Worm (Caenorhabditis elegans) whole organism, mixed stage, embryonic: ENCODE measurements around the gene chmp-7.

ENCODE experiments used
- blmp-1 ChIP-seq: fragments of 150-350 bp; optimal IDR thresholded peaks from 2 replicates; lab custom pipeline; 2014; ENCODE audit warnings: missing biosample characterization, missing genetic modification characterization
- drap-1 ChIP-seq: fragments of 200-800 bp; sonication (Bioruptor generic); optimal IDR thresholded peaks from 3 replicates; lab custom pipeline; 2018; ENCODE audit warnings: mild to moderate bottlenecking, missing genetic modification characterization, missing compliant biosample characterization
- elt-1 ChIP-seq: sonication (generic microtip); optimal IDR thresholded peaks from 2 replicates; lab custom pipeline; 2017; ENCODE audit warnings: missing genetic modification characterization, mild to moderate bottlenecking, missing compliant biosample characterization, antibody characterized with exemption, moderate library complexity, borderline replicate concordance; ENCODE audit not compliant: insufficient read depth
- elt-3 ChIP-seq: fragments of 150-350 bp; optimal IDR thresholded peaks from 2 replicates; lab custom pipeline; 2014; ENCODE audit warnings: missing biosample characterization, missing genetic modification characterization
- lin-13 ChIP-seq: fragments of 150-350 bp; optimal IDR thresholded peaks from 2 replicates; lab custom pipeline; 2014; ENCODE audit warnings: missing biosample characterization, missing genetic modification characterization
- mep-1 ChIP-seq: fragments of 150-350 bp; optimal IDR thresholded peaks from 2 replicates; lab custom pipeline; 2017; ENCODE audit warnings: missing biosample characterization, missing genetic modification reagents, missing genetic modification characterization, inconsistent platforms
- nhr-12 ChIP-seq: fragments of 150-350 bp; optimal IDR thresholded peaks from 2 replicates; lab custom pipeline; 2014; ENCODE audit warnings: missing biosample characterization, missing genetic modification characterization
- nhr-28 ChIP-seq: fragments of 150-350 bp; optimal IDR thresholded peaks from 2 replicates; lab custom pipeline; 2014; ENCODE audit warnings: missing biosample characterization, missing genetic modification characterization
- nhr-76 ChIP-seq: sonication (generic microtip); optimal IDR thresholded peaks from 2 replicates; lab custom pipeline; 2017; ENCODE audit warnings: missing biosample characterization, missing genetic modification characterization
- sem-2 ChIP-seq: fragments of 200-800 bp; sonication (Bioruptor generic); optimal IDR thresholded peaks from 2 replicates; lab custom pipeline; 2018; ENCODE audit warnings: mild to moderate bottlenecking, missing genetic modification characterization, missing compliant biosample characterization
- snpc-4 ChIP-seq: fragments of 150-350 bp; optimal IDR thresholded peaks from 2 replicates; lab custom pipeline; 2014; ENCODE audit warnings: missing biosample characterization, missing genetic modification characterization
- sptf-1 ChIP-seq: sonication (generic microtip); optimal IDR thresholded peaks from 2 replicates; lab custom pipeline; 2017; ENCODE audit warnings: mild to moderate bottlenecking, missing genetic modification characterization, moderate library complexity, missing compliant biosample characterization

DNA sequence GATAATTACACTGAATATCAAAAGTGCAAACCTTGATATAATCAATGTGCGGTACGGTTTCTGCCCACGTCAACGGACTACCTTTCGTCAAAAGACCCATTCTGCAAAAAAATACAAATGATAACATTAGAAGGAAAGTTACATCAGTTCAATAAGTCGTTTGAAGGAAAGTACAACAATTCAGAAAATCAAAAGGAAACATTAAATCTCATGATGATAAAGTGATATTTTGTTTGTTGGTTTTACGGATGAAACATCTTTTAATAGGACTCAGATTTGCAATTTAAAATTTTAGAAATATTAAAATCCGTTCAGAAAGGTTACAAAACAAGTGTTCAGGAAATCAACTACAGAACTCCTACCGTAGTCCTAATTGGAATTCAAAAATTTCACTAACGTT is 16.6 kb upstream of the chmp-7 start, which contains the start of gene gcs-1:
- no peak for TF ChIP-seq blmp-1
- no peak for TF ChIP-seq sptf-1 (tag; lab: Kevin White, UChicago)
- no peak for TF ChIP-seq elt-3 (tag; lab: Kevin White, UChicago)
- TF ChIP-seq nhr-76 (tag; lab: Kevin White, UChicago), result no peak
- no peak for TF ChIP-seq sem-2
- TF ChIP-seq nhr-12, result no peak
- TF ChIP-seq snpc-4 (tag; lab: Kevin White, UChicago), result no peak
- no peak for TF ChIP-seq drap-1 (GFP tag; lab: Kevin White, UChicago)
- TF ChIP-seq mep-1 (tag; lab: Kevin White, UChicago), result no peak
- TF ChIP-seq elt-1 (tag; lab: Kevin White, UChicago), result no peak
- no peak for TF ChIP-seq nhr-28 (tag; lab: Kevin White, UChicago)
- TF ChIP-seq lin-13, result no peak
